Worm (Caenorhabditis elegans) whole organism, mixed stage, embryonic: ENCODE results near the gene Y37A1B.4.

Experiments
- M03D4.4 ChIP-seq: sonication (generic microtip); optimal IDR thresholded peaks from 2 replicates; lab custom pipeline; 2017; ENCODE audit warnings: mild to moderate bottlenecking, missing genetic modification characterization, missing compliant biosample characterization
- bed-3 ChIP-seq: fragments of 200-800 bp; sonication (Bioruptor generic); optimal IDR thresholded peaks from 3 replicates; lab custom pipeline; 2018; ENCODE audit warnings: mild to moderate bottlenecking, missing genetic modification characterization, moderate library complexity, missing compliant biosample characterization
- blmp-1 ChIP-seq: fragments of 150-350 bp; optimal IDR thresholded peaks from 2 replicates; lab custom pipeline; 2014; ENCODE audit warnings: missing biosample characterization, missing genetic modification characterization
- ceh-39 ChIP-seq: fragments of 150-350 bp; optimal IDR thresholded peaks from 2 replicates; lab custom pipeline; 2014; ENCODE audit warnings: missing biosample characterization, missing genetic modification characterization
- ceh-43 ChIP-seq: fragments of 200-800 bp; sonication (Bioruptor generic); optimal IDR thresholded peaks from 2 replicates; lab custom pipeline; 2018; ENCODE audit warnings: mild to moderate bottlenecking, missing genetic modification characterization, moderate library complexity, missing compliant biosample characterization
- ceh-83 ChIP-seq: fragments of 200-800 bp; sonication (Bioruptor generic); optimal IDR thresholded peaks from 2 replicates; lab custom pipeline; 2018; ENCODE audit warnings: mild to moderate bottlenecking, missing genetic modification characterization, missing compliant biosample characterization
- ces-1 ChIP-seq: fragments of 150-350 bp; optimal IDR thresholded peaks from 2 replicates; lab custom pipeline; 2014; ENCODE audit warnings: missing biosample characterization, missing genetic modification reagents, missing genetic modification characterization
- drap-1 ChIP-seq: fragments of 200-800 bp; sonication (Bioruptor generic); optimal IDR thresholded peaks from 3 replicates; lab custom pipeline; 2018; ENCODE audit warnings: mild to moderate bottlenecking, missing genetic modification characterization, missing compliant biosample characterization
- elt-1 ChIP-seq: sonication (generic microtip); optimal IDR thresholded peaks from 2 replicates; lab custom pipeline; 2017; ENCODE audit warnings: missing genetic modification characterization, mild to moderate bottlenecking, missing compliant biosample characterization, antibody characterized with exemption, moderate library complexity, borderline replicate concordance; ENCODE audit not compliant: insufficient read depth
- elt-3 ChIP-seq: fragments of 150-350 bp; optimal IDR thresholded peaks from 2 replicates; lab custom pipeline; 2014; ENCODE audit warnings: missing biosample characterization, missing genetic modification characterization
- flh-1 ChIP-seq: fragments of 200-800 bp; sonication (Bioruptor generic); optimal IDR thresholded peaks from 2 replicates; lab custom pipeline; 2018; ENCODE audit warnings: mild to moderate bottlenecking, missing genetic modification characterization, moderate library complexity, missing compliant biosample characterization
- hlh-1 ChIP-seq: fragments of 150-350 bp; optimal IDR thresholded peaks from 2 replicates; lab custom pipeline; 2014; ENCODE audit warnings: missing biosample characterization, missing genetic modification reagents, missing genetic modification characterization
- lin-13 ChIP-seq: fragments of 150-350 bp; optimal IDR thresholded peaks from 2 replicates; lab custom pipeline; 2014; ENCODE audit warnings: missing biosample characterization, missing genetic modification characterization
- lin-32 ChIP-seq: fragments of 200-800 bp; sonication (Bioruptor generic); optimal IDR thresholded peaks from 2 replicates; lab custom pipeline; 2018; ENCODE audit warnings: mild to moderate bottlenecking, missing genetic modification characterization, missing compliant biosample characterization
- lsy-2 ChIP-seq: fragments of 150-350 bp; optimal IDR thresholded peaks from 2 replicates; lab custom pipeline; 2014; ENCODE audit warnings: missing biosample characterization, missing genetic modification characterization
- mab-5 ChIP-seq: fragments of 150-350 bp; optimal IDR thresholded peaks from 2 replicates; lab custom pipeline; 2014; ENCODE audit warnings: missing biosample characterization, missing genetic modification characterization
- mep-1 ChIP-seq: fragments of 150-350 bp; optimal IDR thresholded peaks from 2 replicates; lab custom pipeline; 2017; ENCODE audit warnings: missing biosample characterization, missing genetic modification reagents, missing genetic modification characterization, inconsistent platforms
- mls-2 ChIP-seq: sonication (generic microtip); optimal IDR thresholded peaks from 2 replicates; lab custom pipeline; 2016; ENCODE audit warnings: mild to moderate bottlenecking, missing genetic modification characterization, moderate library complexity, missing compliant biosample characterization
- nhr-12 ChIP-seq: fragments of 150-350 bp; optimal IDR thresholded peaks from 2 replicates; lab custom pipeline; 2014; ENCODE audit warnings: missing biosample characterization, missing genetic modification characterization
- nhr-2 ChIP-seq: fragments of 150-350 bp; optimal IDR thresholded peaks from 2 replicates; lab custom pipeline; 2014; ENCODE audit warnings: missing biosample characterization, missing genetic modification characterization
- nhr-237 ChIP-seq: fragments of 150-350 bp; optimal IDR thresholded peaks from 2 replicates; lab custom pipeline; 2014; ENCODE audit warnings: missing biosample characterization, missing genetic modification characterization
- nhr-28 ChIP-seq: fragments of 150-350 bp; optimal IDR thresholded peaks from 2 replicates; lab custom pipeline; 2014; ENCODE audit warnings: missing biosample characterization, missing genetic modification characterization
- nhr-76 ChIP-seq: sonication (generic microtip); optimal IDR thresholded peaks from 2 replicates; lab custom pipeline; 2017; ENCODE audit warnings: missing biosample characterization, missing genetic modification characterization
- pha-4 ChIP-seq: fragments of 150-350 bp; optimal IDR thresholded peaks from 2 replicates; lab custom pipeline; 2018; ENCODE audit warnings: missing biosample characterization, missing genetic modification reagents, missing genetic modification characterization
- sem-2 ChIP-seq: fragments of 200-800 bp; sonication (Bioruptor generic); optimal IDR thresholded peaks from 2 replicates; lab custom pipeline; 2018; ENCODE audit warnings: mild to moderate bottlenecking, missing genetic modification characterization, missing compliant biosample characterization
- snpc-4 ChIP-seq: fragments of 150-350 bp; optimal IDR thresholded peaks from 2 replicates; lab custom pipeline; 2014; ENCODE audit warnings: missing biosample characterization, missing genetic modification characterization
- sptf-1 ChIP-seq: sonication (generic microtip); optimal IDR thresholded peaks from 2 replicates; lab custom pipeline; 2017; ENCODE audit warnings: mild to moderate bottlenecking, missing genetic modification characterization, moderate library complexity, missing compliant biosample characterization
- tbx-8 ChIP-seq: fragments of 200-800 bp; sonication (Bioruptor generic); optimal IDR thresholded peaks from 2 replicates; lab custom pipeline; 2018; ENCODE audit warnings: mild to moderate bottlenecking, missing genetic modification characterization, moderate library complexity, missing compliant biosample characterization
- unc-120 ChIP-seq: sonication (generic microtip); optimal IDR thresholded peaks from 2 replicates; lab custom pipeline; 2017; ENCODE audit warnings: missing genetic modification characterization, missing compliant biosample characterization; ENCODE audit not compliant: poor library complexity, severe bottlenecking
- unc-39 ChIP-seq: fragments of 150-350 bp; optimal IDR thresholded peaks from 2 replicates; lab custom pipeline; 2014; ENCODE audit warnings: missing biosample characterization, missing genetic modification characterization
- unc-62 ChIP-seq: fragments of 150-350 bp; optimal IDR thresholded peaks from 2 replicates; lab custom pipeline; 2014; ENCODE audit warnings: missing biosample characterization, missing genetic modification reagents, missing genetic modification characterization
- zip-8 ChIP-seq: fragments of 150-350 bp; optimal IDR thresholded peaks from 2 replicates; lab custom pipeline; 2014; ENCODE audit warnings: missing biosample characterization, missing genetic modification characterization
- ztf-11 ChIP-seq: fragments of 150-350 bp; optimal IDR thresholded peaks from 2 replicates; lab custom pipeline; 2014; ENCODE audit warnings: missing biosample characterization, missing genetic modification characterization

The Y37A1B.4 gene

ce11 chrIV:14060612-14061011 lies at the start of gene Y37A1B.4:
Gene Y37A1B.4 (minus strand): TSS chrIV:14060712.
- TF ChIP-seq blmp-1 (tag; lab: Kevin White, UChicago) (no peak), lin-13 (tag; lab: Kevin White, UChicago) (no peak), ces-1 (GFP tag; lab: Kevin White, UChicago) (no peak), flh-1 (GFP tag; lab: Kevin White, UChicago) (no peak), sptf-1 (tag; lab: Kevin White, UChicago) (no peak), nhr-12 (tag; lab: Kevin White, UChicago) (no peak), ceh-43 (GFP tag; lab: Kevin White, UChicago) (no peak), ceh-83 (GFP tag; lab: Kevin White, UChicago) (no peak), mls-2 (no peak), tbx-8 (GFP tag; lab: Kevin White, UChicago) (no peak), unc-120 (tag; lab: Kevin White, UChicago) (no peak), nhr-2 (tag; lab: Kevin White, UChicago) (no peak), snpc-4 (tag; lab: Kevin White, UChicago) (no peak), drap-1 (GFP tag; lab: Kevin White, UChicago) (no peak), pha-4 (tag; lab: Kevin White, UChicago) (no peak), zip-8 (no peak)

- TF ChIP-seq nhr-28 (tag; lab: Kevin White, UChicago), result no peak
- TF ChIP-seq mab-5 (tag; lab: Kevin White, UChicago), result no peak
- no peak for TF ChIP-seq ztf-11
- TF ChIP-seq ces-1 (GFP tag; lab: Kevin White, UChicago), result no peak
- no peak for TF ChIP-seq drap-1 (GFP tag; lab: Kevin White, UChicago)
- no peak for TF ChIP-seq pha-4 (tag; lab: Kevin White, UChicago)
- no peak for TF ChIP-seq blmp-1 (tag; lab: Kevin White, UChicago)
- TF ChIP-seq ceh-39, result no peak
- no peak for TF ChIP-seq bed-3
- TF ChIP-seq flh-1 (GFP tag; lab: Kevin White, UChicago), result no peak
- TF ChIP-seq elt-3 (tag; lab: Kevin White, UChicago), result no peak
- TF ChIP-seq nhr-12 (tag; lab: Kevin White, UChicago), result no peak
- no peak for TF ChIP-seq M03D4.4 (tag; lab: Kevin White, UChicago)
- no peak for TF ChIP-seq unc-39
- no peak for TF ChIP-seq nhr-2 (tag; lab: Kevin White, UChicago)
- no peak for TF ChIP-seq elt-1 (tag; lab: Kevin White, UChicago)
- TF ChIP-seq sem-2, result no peak
Measured at ce11 chrIV:14107647-14108046, 47.1 kb upstream of the Y37A1B.4 start.

- TF ChIP-seq nhr-12 (tag; lab: Kevin White, UChicago), result no peak
- TF ChIP-seq lsy-2 (tag; lab: Kevin White, UChicago), result no peak
- no peak for TF ChIP-seq nhr-76 (tag; lab: Kevin White, UChicago)
- no peak for TF ChIP-seq lin-13 (tag; lab: Kevin White, UChicago)
- TF ChIP-seq, all 35 proteins: peak for 0
Measured at ce11 chrIV:14106274-14106673, 45.8 kb upstream of the Y37A1B.4 start, which contains the start of gene ins-34. Gene ins-34 (plus strand): TSS chrIV:14106574.

ce11 chrIV:14104745-14105144 lies 44.2 kb upstream of the Y37A1B.4 start:
- TF ChIP-seq tbx-8 (GFP tag; lab: Kevin White, UChicago), result no peak
- no peak for TF ChIP-seq nhr-2 (tag; lab: Kevin White, UChicago)
- no peak for TF ChIP-seq hlh-1 (tag; lab: Kevin White, UChicago)
- TF ChIP-seq unc-62, result no peak
- TF ChIP-seq lin-32 (GFP tag; lab: Kevin White, UChicago), result no peak
- TF ChIP-seq nhr-237 (tag; lab: Kevin White, UChicago), result no peak
- TF ChIP-seq blmp-1 (tag; lab: Kevin White, UChicago), result peak; percentile 34
- TF ChIP-seq mep-1 (tag; lab: Kevin White, UChicago), result no peak
- TF ChIP-seq nhr-28 (tag; lab: Kevin White, UChicago), result no peak
- peak; percentile 90 for TF ChIP-seq ceh-39
- no peak for TF ChIP-seq M03D4.4 (tag; lab: Kevin White, UChicago)
